Fruit fly (Drosophila melanogaster) whole organism, pupa: ENCODE measurements around the gene Unc-76.

Experiments used
- CG13204 ChIP-seq: fragments of 200-800 bp; sonication (Bioruptor generic); optimal IDR thresholded peaks from 2 replicates; lab custom pipeline; 2018; ENCODE audit warnings: missing biosample characterization, mild to moderate bottlenecking, missing genetic modification characterization, moderate library complexity
- CG14655 ChIP-seq: fragments of 200-800 bp; sonication (Bioruptor generic); optimal IDR thresholded peaks from 3 replicates; lab custom pipeline; 2017; ENCODE audit warnings: mild to moderate bottlenecking, missing biosample characterization, missing genetic modification reagents, missing genetic modification characterization
- CG32121 ChIP-seq: fragments of 200-800 bp; sonication (Bioruptor generic); IDR thresholded peaks from 2 replicates; pipeline ENCODE4 v1.3.6; 2022; ENCODE audit warnings: missing biosample characterization, missing genetic modification characterization
- CG4496 ChIP-seq: fragments of 200-800 bp; sonication (Bioruptor generic); IDR thresholded peaks from 3 replicates; pipeline ENCODE4 v1.3.6; 2022; ENCODE audit warnings: missing biosample characterization, missing genetic modification characterization
- CG8159 ChIP-seq: fragments of 200-800 bp; sonication (Bioruptor generic); optimal IDR thresholded peaks from 3 replicates; lab custom pipeline; 2018; ENCODE audit warnings: missing biosample characterization, mild to moderate bottlenecking, missing genetic modification characterization, moderate library complexity
- CG8301 ChIP-seq: fragments of 200-800 bp; sonication (Bioruptor generic); optimal IDR thresholded peaks from 2 replicates; lab custom pipeline; 2018; ENCODE audit warnings: missing biosample characterization, mild to moderate bottlenecking, missing genetic modification characterization
- D1 ChIP-seq: fragments of 200-800 bp; sonication (Bioruptor generic); optimal IDR thresholded peaks from 2 replicates; lab custom pipeline; 2018; ENCODE audit warnings: missing biosample characterization, mild to moderate bottlenecking, missing genetic modification characterization, moderate library complexity
- Snoo ChIP-seq: fragments of 200-800 bp; sonication (Bioruptor generic); optimal IDR thresholded peaks from 3 replicates; lab custom pipeline; 2017; ENCODE audit warnings: missing biosample characterization, mild to moderate bottlenecking, missing genetic modification characterization, inconsistent platforms
- fd96Ca ChIP-seq: fragments of 200-800 bp; sonication (Bioruptor generic); IDR thresholded peaks from 3 replicates; pipeline ENCODE4 v1.3.6; 2022; ENCODE audit warnings: missing biosample characterization, missing genetic modification characterization
- gl ChIP-seq: fragments of 200-800 bp; sonication (Bioruptor generic); optimal IDR thresholded peaks from 2 replicates; lab custom pipeline; 2018; ENCODE audit warnings: missing biosample characterization, mild to moderate bottlenecking, missing genetic modification characterization
- rn ChIP-seq: fragments of 200-800 bp; sonication (Bioruptor generic); IDR thresholded peaks from 2 replicates; pipeline ENCODE4 v1.3.6; 2022; ENCODE audit warnings: missing biosample characterization, missing genetic modification characterization

dm6 chrX:2036383-2036782, 44.0 kb upstream of the Unc-76 start:
- no peak for TF ChIP-seq Snoo (tag; lab: Kevin White, UChicago)
- TF ChIP-seq D1 (tag; lab: Kevin White, UChicago): no peak
- TF ChIP-seq fd96Ca (GFP tag; lab: Robert Waterston, UW): 0 out of 3 replicates have a peak, but pooled peaks have one; percentile 5
- no peak for TF ChIP-seq CG14655 (GFP tag; lab: Kevin White, UChicago)
- 0 out of 2 replicates have a peak, but pooled peaks have one; percentile 34 for TF ChIP-seq CG32121 (GFP tag; lab: Robert Waterston, UW)
- TF ChIP-seq CG13204: peak; percentile 99
- TF ChIP-seq CG8301 (tag; lab: Kevin White, UChicago): no peak
- peak; percentile 80 for TF ChIP-seq CG4496
- TF ChIP-seq CG8159 (tag; lab: Kevin White, UChicago): no peak
- TF ChIP-seq rn (GFP tag; lab: Robert Waterston, UW): no peak
- no peak for TF ChIP-seq gl
